Worm (Caenorhabditis elegans) whole organism, L4 larva: ENCODE data around the gene elli-1.

ENCODE experiments used
- D1046.2 ChIP-seq: fragments of 200-800 bp; sonication (Bioruptor generic); IDR thresholded peaks from 2 replicates; pipeline ENCODE4 v1.3.6; 2022; ENCODE audit warnings: missing genetic modification characterization, missing compliant biosample characterization
- F10B5.3 ChIP-seq: sonication (generic microtip); optimal IDR thresholded peaks from 2 replicates; lab custom pipeline; 2016; ENCODE audit warnings: mild to moderate bottlenecking, missing genetic modification characterization, missing compliant biosample characterization
- F44E2.7 ChIP-seq: fragments of 200-800 bp; sonication (Bioruptor generic); IDR thresholded peaks from 2 replicates; pipeline ENCODE4 v2.1.2; 2022; ENCODE audit warnings: missing genetic modification characterization, missing compliant biosample characterization
- T26A8.4 ChIP-seq: fragments of 200-800 bp; sonication (Bioruptor generic); IDR thresholded peaks from 2 replicates; pipeline ENCODE4 v1.3.6; 2022; ENCODE audit warnings: missing genetic modification characterization, missing compliant biosample characterization
- Y5F2A.4 ChIP-seq: fragments of 200-800 bp; sonication (Bioruptor generic); optimal IDR thresholded peaks from 2 replicates; lab custom pipeline; 2018; ENCODE audit warnings: mild to moderate bottlenecking, missing genetic modification characterization, missing compliant biosample characterization
- ZK337.2 ChIP-seq: fragments of 200-800 bp; sonication (Bioruptor generic); IDR thresholded peaks from 2 replicates; pipeline ENCODE4 v1.3.6; 2022; ENCODE audit warnings: missing genetic modification reagents, missing genetic modification characterization, missing compliant biosample characterization
- ZK546.5 ChIP-seq, 2 experiments: sonication (generic microtip); optimal IDR thresholded peaks; 2 replicates each; lab custom pipeline; 2017; ENCODE audit warnings: missing biosample characterization in 2 of 2, missing genetic modification characterization in 2 of 2
- aha-1 ChIP-seq: fragments of 150-350 bp; peaks from one replicate; lab custom pipeline; 2014; ENCODE audit warnings: missing biosample characterization, missing genetic modification characterization
- ceh-20 ChIP-seq: fragments of 200-800 bp; sonication (Bioruptor generic); IDR thresholded peaks from 2 replicates; pipeline ENCODE4 v1.3.6; 2022; ENCODE audit warnings: missing genetic modification reagents, missing genetic modification characterization, missing compliant biosample characterization
- ceh-32 ChIP-seq: sonication (generic microtip); optimal IDR thresholded peaks from 2 replicates; lab custom pipeline; 2016; ENCODE audit warnings: mild to moderate bottlenecking, missing genetic modification characterization, missing compliant biosample characterization; ENCODE audit not compliant: poor library complexity
- ceh-44 ChIP-seq: fragments of 200-800 bp; sonication (Bioruptor generic); IDR thresholded peaks from 2 replicates; pipeline ENCODE4 v1.3.6; 2022; ENCODE audit warnings: missing genetic modification reagents, missing genetic modification characterization, missing compliant biosample characterization
- ces-1 ChIP-seq: fragments of 150-350 bp; sonication (generic microtip); optimal IDR thresholded peaks from 4 replicates; lab custom pipeline; 2014; ENCODE audit warnings: missing biosample characterization, missing genetic modification reagents, missing genetic modification characterization
- cey-2 ChIP-seq: sonication (generic microtip); optimal IDR thresholded peaks from 3 replicates; lab custom pipeline; 2017; ENCODE audit warnings: missing genetic modification characterization, mild to moderate bottlenecking, missing compliant biosample characterization, antibody characterized with exemption, borderline replicate concordance; ENCODE audit not compliant: insufficient read depth
- ctbp-1 ChIP-seq: fragments of 200-800 bp; sonication (Bioruptor generic); IDR thresholded peaks from 2 replicates; pipeline ENCODE4 v1.3.6; 2022; ENCODE audit warnings: missing genetic modification reagents, missing genetic modification characterization, missing compliant biosample characterization
- daf-16 ChIP-seq, 3 experiments: sonication (generic microtip); optimal IDR thresholded peaks; 2 replicates each; lab custom pipeline; 2016 to 2017; ENCODE audit warnings: missing genetic modification characterization in 3 of 3, missing genetic modification reagents in 3 of 3, mild to moderate bottlenecking in 2 of 3, missing compliant biosample characterization in 2 of 3, missing biosample characterization in 1 of 3, moderate library complexity in 1 of 3
- daf-19 ChIP-seq: fragments of 200-800 bp; sonication (Bioruptor generic); conservative IDR thresholded peaks from 2 replicates; pipeline ENCODE4 v1.3.6; 2022; ENCODE audit warnings: missing genetic modification characterization, missing compliant biosample characterization
- daf-8 ChIP-seq: fragments of 200-800 bp; sonication (Bioruptor generic); IDR thresholded peaks from 2 replicates; pipeline ENCODE4 v1.3.6; 2022; ENCODE audit warnings: missing genetic modification characterization, missing compliant biosample characterization
- dmd-9 ChIP-seq: fragments of 200-800 bp; sonication (Bioruptor generic); IDR thresholded peaks from 2 replicates; pipeline ENCODE4 v1.3.6; 2022; ENCODE audit warnings: missing genetic modification reagents, missing genetic modification characterization, missing compliant biosample characterization
- dpl-1 ChIP-seq: fragments of 150-350 bp; optimal IDR thresholded peaks from 2 replicates; lab custom pipeline; 2014; ENCODE audit warnings: missing biosample characterization, missing genetic modification reagents, missing genetic modification characterization
- duxl-1 ChIP-seq: sonication (generic microtip); optimal IDR thresholded peaks from 2 replicates; lab custom pipeline; 2016; ENCODE audit warnings: mild to moderate bottlenecking, missing genetic modification characterization, moderate library complexity, missing compliant biosample characterization; ENCODE audit not compliant: poor library complexity
- dve-1 ChIP-seq: sonication (generic microtip); optimal IDR thresholded peaks from 2 replicates; lab custom pipeline; 2017; ENCODE audit warnings: antibody characterized with exemption, mild to moderate bottlenecking, missing genetic modification characterization, missing compliant biosample characterization; ENCODE audit not compliant: insufficient read depth
- fkh-10 ChIP-seq: fragments of 150-350 bp; optimal IDR thresholded peaks from 2 replicates; lab custom pipeline; 2014; ENCODE audit warnings: missing biosample characterization, missing genetic modification reagents, missing genetic modification characterization
- hlh-11 ChIP-seq: fragments of 200-800 bp; sonication (Bioruptor generic); optimal IDR thresholded peaks from 2 replicates; lab custom pipeline; 2018; ENCODE audit warnings: mild to moderate bottlenecking, missing genetic modification characterization, missing compliant biosample characterization
- hlh-30 ChIP-seq: sonication (generic microtip); optimal IDR thresholded peaks from 2 replicates; lab custom pipeline; 2017; ENCODE audit warnings: antibody characterized with exemption, mild to moderate bottlenecking, missing genetic modification characterization, missing compliant biosample characterization; ENCODE audit not compliant: insufficient read depth
- hmg-1.1 ChIP-seq: fragments of 200-800 bp; sonication (Bioruptor generic); IDR thresholded peaks from 2 replicates; pipeline ENCODE4 v1.3.6; 2022; ENCODE audit warnings: missing genetic modification reagents, missing genetic modification characterization, missing compliant biosample characterization
- jun-1 ChIP-seq: fragments of 150-350 bp; optimal IDR thresholded peaks from 2 replicates; lab custom pipeline; 2014; ENCODE audit warnings: missing biosample characterization, missing genetic modification reagents, missing genetic modification characterization
- lin-15B ChIP-seq: fragments of 150-350 bp; sonication (generic microtip); optimal IDR thresholded peaks from 3 replicates; lab custom pipeline; 2014; ENCODE audit warnings: missing biosample characterization, missing genetic modification characterization
- lin-39 ChIP-seq: fragments of 150-350 bp; optimal IDR thresholded peaks from 2 replicates; lab custom pipeline; 2014; ENCODE audit warnings: missing biosample characterization, missing genetic modification reagents, missing genetic modification characterization
- lsy-2 ChIP-seq, 2 experiments: fragments of 150-350 bp in 1 of 2; sonication (generic microtip) in 1 of 2; optimal IDR thresholded peaks; 2 replicates each; lab custom pipeline; 2014 to 2017; ENCODE audit warnings: missing biosample characterization in 2 of 2, missing genetic modification characterization in 2 of 2
- mdt-29 ChIP-seq: fragments of 200-800 bp; sonication (Bioruptor generic); IDR thresholded peaks from 2 replicates; pipeline ENCODE4 v1.3.6; 2022; ENCODE audit warnings: missing genetic modification reagents, missing genetic modification characterization, missing compliant biosample characterization
- mep-1 ChIP-seq: fragments of 150-350 bp; sonication (generic microtip); optimal IDR thresholded peaks from 3 replicates; lab custom pipeline; 2014; ENCODE audit warnings: missing biosample characterization, missing genetic modification characterization
- nhr-11 ChIP-seq: fragments of 150-350 bp; optimal IDR thresholded peaks from 2 replicates; lab custom pipeline; 2014; ENCODE audit warnings: missing biosample characterization, missing genetic modification characterization
- nhr-111 ChIP-seq: fragments of 200-800 bp; sonication (Bioruptor generic); optimal IDR thresholded peaks from 2 replicates; lab custom pipeline; 2018; ENCODE audit warnings: mild to moderate bottlenecking, missing genetic modification characterization, missing compliant biosample characterization
- nhr-25 ChIP-seq: sonication (generic microtip); optimal IDR thresholded peaks from 2 replicates; lab custom pipeline; 2017; ENCODE audit warnings: missing genetic modification characterization, mild to moderate bottlenecking, missing compliant biosample characterization, antibody characterized with exemption, moderate library complexity, borderline replicate concordance; ENCODE audit not compliant: insufficient read depth
- nhr-41 ChIP-seq: fragments of 200-800 bp; sonication (Bioruptor generic); IDR thresholded peaks from 2 replicates; pipeline ENCODE4 v1.3.6; 2022; ENCODE audit warnings: missing genetic modification reagents, missing genetic modification characterization, missing compliant biosample characterization
- nhr-48 ChIP-seq: sonication (generic microtip); optimal IDR thresholded peaks from 2 replicates; lab custom pipeline; 2016; ENCODE audit warnings: mild to moderate bottlenecking, missing genetic modification characterization, missing compliant biosample characterization
- nhr-76 ChIP-seq: fragments of 150-350 bp; optimal IDR thresholded peaks from 2 replicates; lab custom pipeline; 2014; ENCODE audit warnings: missing biosample characterization, missing genetic modification characterization
- php-3 ChIP-seq: fragments of 200-800 bp; sonication (Bioruptor generic); IDR thresholded peaks from 2 replicates; pipeline ENCODE4 v1.3.6; 2022; ENCODE audit warnings: missing genetic modification reagents, missing genetic modification characterization, missing compliant biosample characterization
- set-16 ChIP-seq: fragments of 200-800 bp; sonication (Bioruptor generic); IDR thresholded peaks from 2 replicates; pipeline ENCODE4 v1.3.6; 2022; ENCODE audit warnings: missing genetic modification reagents, missing genetic modification characterization, missing compliant biosample characterization
- snpc-4 ChIP-seq: fragments of 150-350 bp; optimal IDR thresholded peaks from 2 replicates; lab custom pipeline; 2014; ENCODE audit warnings: missing biosample characterization, missing genetic modification characterization
- spr-1 ChIP-seq: sonication (generic microtip); optimal IDR thresholded peaks from 2 replicates; lab custom pipeline; 2016; ENCODE audit warnings: mild to moderate bottlenecking, missing genetic modification characterization, missing compliant biosample characterization
- tag-97 ChIP-seq: fragments of 200-800 bp; sonication (Bioruptor generic); IDR thresholded peaks from 2 replicates; pipeline ENCODE4 v1.3.6; 2022; ENCODE audit warnings: missing genetic modification characterization, missing compliant biosample characterization
- unc-130 ChIP-seq: sonication (generic microtip); optimal IDR thresholded peaks from 2 replicates; lab custom pipeline; 2016; ENCODE audit warnings: missing genetic modification reagents, missing genetic modification characterization, missing compliant biosample characterization
- unc-39 ChIP-seq: sonication (generic microtip); optimal IDR thresholded peaks from 2 replicates; lab custom pipeline; 2017; ENCODE audit warnings: missing biosample characterization, missing genetic modification characterization
- zfp-3 ChIP-seq: fragments of 200-800 bp; sonication (Bioruptor generic); conservative IDR thresholded peaks from 2 replicates; pipeline ENCODE4 v1.3.6; 2022; ENCODE audit warnings: missing genetic modification reagents, missing genetic modification characterization, missing compliant biosample characterization

Gene elli-1

ce11 chrIV:8754727-8755126 is at the start of gene elli-1:
elli-1 (minus strand) TSS chrIV:8754827.
- TF ChIP-seq nhr-25 (tag; lab: Kevin White, UChicago) (no peak), nhr-48 (tag; lab: Kevin White, UChicago) (no peak), F10B5.3 (tag; lab: Kevin White, UChicago) (no peak), hlh-30 (no peak), nhr-111 (GFP tag; lab: Kevin White, UChicago) (no peak), hlh-11 (tag; lab: Kevin White, UChicago) (no peak), snpc-4 (tag; lab: Kevin White, UChicago) (no peak), ZK546.5 (tag; optimal IDR thresholded peaks at IDR 0.05; lab: Kevin White, UChicago) (no peak), ceh-44 (GFP tag; lab: Robert Waterston, UW) (no peak), nhr-41 (GFP tag; lab: Robert Waterston, UW) (no peak), jun-1 (tag; lab: Kevin White, UChicago) (no peak), dpl-1 (GFP tag; lab: Kevin White, UChicago) (no peak), cey-2 (tag; lab: Kevin White, UChicago) (no peak), dmd-9 (GFP tag; lab: Robert Waterston, UW) (no peak), nhr-76 (tag; lab: Kevin White, UChicago) (no peak), D1046.2 (GFP tag; lab: Robert Waterston, UW) (no peak), F44E2.7 (GFP tag; lab: Robert Waterston, UW) (no peak)

ce11 chrIV:8798255-8798654 is 43.6 kb upstream of the elli-1 start, which contains the start of gene clec-182:
clec-182 (minus strand) TSS chrIV:8798355.
- no peak for TF ChIP-seq daf-8
- no peak for TF ChIP-seq duxl-1 (tag; lab: Kevin White, UChicago)
- TF ChIP-seq ceh-32 = no peak
- TF ChIP-seq lin-15B (tag; lab: Kevin White, UChicago) = no peak
- no peak for TF ChIP-seq unc-39
- no peak for TF ChIP-seq spr-1 (tag; lab: Kevin White, UChicago)
- TF ChIP-seq tag-97 (GFP tag; lab: Robert Waterston, UW) = no peak
- no peak for TF ChIP-seq nhr-48 (tag; lab: Kevin White, UChicago)
- no peak for TF ChIP-seq set-16 (GFP tag; lab: Robert Waterston, UW)
- no peak for TF ChIP-seq daf-16 (GFP tag; optimal IDR thresholded peaks at IDR 0.05; lab: Kevin White, UChicago)
- no peak for TF ChIP-seq daf-16 (tag; optimal IDR thresholded peaks at IDR 0.05; lab: Kevin White, UChicago)
- no peak for TF ChIP-seq dve-1
- TF ChIP-seq F44E2.7 (GFP tag; lab: Robert Waterston, UW) = no peak
- TF ChIP-seq hlh-11 (tag; lab: Kevin White, UChicago) = no peak
- no peak for TF ChIP-seq ZK337.2 (GFP tag; lab: Robert Waterston, UW)
- TF ChIP-seq ceh-20 (GFP tag; lab: Robert Waterston, UW) = no peak
- TF ChIP-seq ces-1 (GFP tag; lab: Kevin White, UChicago) = no peak
- TF ChIP-seq unc-130 (GFP tag; lab: Kevin White, UChicago) = no peak
- no peak for TF ChIP-seq php-3
- TF ChIP-seq hlh-30 = no peak

ce11 chrIV:8796246-8796645 is 41.6 kb upstream of the elli-1 start:
- TF ChIP-seq daf-19 (GFP tag; lab: Robert Waterston, UW) (no peak), ces-1 (GFP tag; lab: Kevin White, UChicago) (no peak), nhr-111 (GFP tag; lab: Kevin White, UChicago) (no peak), fkh-10 (GFP tag; lab: Kevin White, UChicago) (peak; percentile 61), aha-1 (tag; lab: Kevin White, UChicago) (peak; percentile 72), ZK337.2 (GFP tag; lab: Robert Waterston, UW) (no peak), hlh-30 (peak; percentile 20), jun-1 (tag; lab: Kevin White, UChicago) (no peak), mdt-29 (GFP tag; lab: Robert Waterston, UW) (no peak), nhr-76 (tag; lab: Kevin White, UChicago) (no peak), nhr-11 (tag; lab: Kevin White, UChicago) (no peak), lsy-2 (tag; optimal IDR thresholded peaks at IDR 0.05; lab: Kevin White, UChicago) (peak in 1 of 2 experiments; percentile 12), lin-39 (tag; lab: Kevin White, UChicago) (peak; percentile 15), dve-1 (no peak), mep-1 (tag; lab: Kevin White, UChicago) (peak; percentile 65), hmg-1.1 (GFP tag; lab: Robert Waterston, UW) (0 out of 2 replicates have a peak, but pooled peaks have one; percentile 10), T26A8.4 (no peak), zfp-3 (no peak), ctbp-1 (GFP tag; lab: Robert Waterston, UW) (0 out of 2 replicates have a peak, but pooled peaks have one; percentile 42), Y5F2A.4 (GFP tag; lab: Kevin White, UChicago) (no peak)
